Worm (Caenorhabditis elegans): ENCODE results near the gene D1054.9.

ce11 chrV:10804374-10804773, 13.5 kb upstream of the D1054.9 start, which contains the start of gene secs-1:
- TF ChIP-seq nhr-77 (tag; optimal IDR thresholded peaks at IDR 0.05) (no peak), ZK546.5 (tag; optimal IDR thresholded peaks at IDR 0.05) (no peak), lin-13 (GFP tag; optimal IDR thresholded peaks at IDR 0.05) (no peak), skn-1 (tag; optimal IDR thresholded peaks at IDR 0.05) (no peak), lin-39 (tag; optimal IDR thresholded peaks at IDR 0.05) (no peak), aly-2 (tag; optimal IDR thresholded peaks at IDR 0.05) (no peak), unc-62 (GFP tag; optimal IDR thresholded peaks at IDR 0.05) (no peak), Y55F3AM.14 (GFP tag; optimal IDR thresholded peaks at IDR 0.05) (no peak), ama-1 (optimal IDR thresholded peaks at IDR 0.05) (no peak), alr-1 (tag; optimal IDR thresholded peaks at IDR 0.05) (no peak), nhr-6 (tag; optimal IDR thresholded peaks at IDR 0.05) (no peak)
